Worm (Caenorhabditis elegans): ENCODE results near the gene T24A6.1.

The T24A6.1 gene

ce11 chrV:3579795-3580194 is 21.0 kb downstream of the T24A6.1 start (continued):
- TF ChIP-seq mxl-3 (GFP tag; optimal IDR thresholded peaks at IDR 0.05) = peak; percentile 18
- no peak for TF ChIP-seq php-3 (GFP tag; IDR thresholded peaks at IDR 0.05)
- no peak for TF ChIP-seq lir-3 (tag; optimal IDR thresholded peaks at IDR 0.05)
- no peak for TF ChIP-seq fos-1 (tag; optimal IDR thresholded peaks at IDR 0.05)
- peak; percentile 85 for TF ChIP-seq aha-1 (tag)
- no peak for TF ChIP-seq ctbp-1 (GFP tag; IDR thresholded peaks at IDR 0.05)
- TF ChIP-seq ZK337.2 (GFP tag; IDR thresholded peaks at IDR 0.05) = no peak
- TF ChIP-seq aly-2 (tag; optimal IDR thresholded peaks at IDR 0.05) = no peak
- no peak for TF ChIP-seq daf-12 (tag; optimal IDR thresholded peaks at IDR 0.05)
- no peak for TF ChIP-seq ces-1 (GFP tag; optimal IDR thresholded peaks at IDR 0.05)
- TF ChIP-seq ceh-82 (tag; optimal IDR thresholded peaks at IDR 0.05) = no peak
- TF ChIP-seq attf-4 (tag; optimal IDR thresholded peaks at IDR 0.05) = no peak
- no peak for TF ChIP-seq ZK546.5 (tag; optimal IDR thresholded peaks at IDR 0.05)

- TF ChIP-seq mdt-29 (GFP tag; IDR thresholded peaks at IDR 0.05) (no peak), nhr-28 (tag; optimal IDR thresholded peaks at IDR 0.05) (peak; percentile 51), pha-4 (GFP tag; IDR thresholded peaks at IDR 0.05) (no peak), pha-4 (tag; optimal IDR thresholded peaks at IDR 0.05) (no peak), zfp-3 (GFP tag; conservative IDR thresholded peaks at IDR 0.05) (no peak), pqm-1 (tag; optimal IDR thresholded peaks at IDR 0.05) (peak; percentile 50), ceh-82 (tag; optimal IDR thresholded peaks at IDR 0.05) (no peak), mep-1 (tag; optimal IDR thresholded peaks at IDR 0.05) (no peak), lin-29 (GFP tag; IDR thresholded peaks at IDR 0.05) (no peak), daf-16 (GFP tag; optimal IDR thresholded peaks at IDR 0.05) (no peak), daf-16 (tag; optimal IDR thresholded peaks at IDR 0.05) (peak; percentile 97), Y75B8A.6 (GFP tag; IDR thresholded peaks at IDR 0.05) (no peak), zag-1 (tag; optimal IDR thresholded peaks at IDR 0.05) (no peak), ZK546.5 (tag; optimal IDR thresholded peaks at IDR 0.05) (no peak), egl-43 (GFP tag; IDR thresholded peaks at IDR 0.05) (no peak), hlh-11 (tag; optimal IDR thresholded peaks at IDR 0.05) (peak; percentile 16), nhr-76 (tag; optimal IDR thresholded peaks at IDR 0.05) (no peak), vab-7 (GFP tag; IDR thresholded peaks at IDR 0.05) (no peak), lir-3 (tag; optimal IDR thresholded peaks at IDR 0.05) (no peak), dmd-6 (GFP tag; IDR thresholded peaks at IDR 0.05) (peak; percentile 30; the same call in 1 of the 2 replicates), nhr-77 (tag; optimal IDR thresholded peaks at IDR 0.05) (no peak), php-3 (GFP tag; IDR thresholded peaks at IDR 0.05) (0 out of 2 replicates have a peak, but pooled peaks have one; percentile 45)
These were observed 21.5 kb downstream of the T24A6.1 start for ce11 chrV:3580385-3580784.

- TF ChIP-seq pha-4 (GFP tag; IDR thresholded peaks at IDR 0.05) (no peak), pha-4 (tag; optimal IDR thresholded peaks at IDR 0.05) (no peak), F44E2.7 (GFP tag; IDR thresholded peaks at IDR 0.05) (no peak), arid-1 (GFP tag; conservative IDR thresholded peaks at IDR 0.05) (no peak), nhr-41 (GFP tag; IDR thresholded peaks at IDR 0.05) (no peak), D1046.2 (GFP tag; IDR thresholded peaks at IDR 0.05) (no peak), nhr-102 (tag; optimal IDR thresholded peaks at IDR 0.05) (no peak), mdt-29 (GFP tag; IDR thresholded peaks at IDR 0.05) (no peak), F49E8.2 (tag; optimal IDR thresholded peaks at IDR 0.05; ENCODE audit: borderline replicate concordance) (no peak), Y75B8A.6 (GFP tag; IDR thresholded peaks at IDR 0.05) (no peak), unc-62 (GFP tag; optimal IDR thresholded peaks at IDR 0.05 in 1 of 2) (no peak), unc-62 (tag; optimal IDR thresholded peaks at IDR 0.05) (no peak), madf-9 (GFP tag; conservative IDR thresholded peaks at IDR 0.05) (no peak), pqm-1 (tag; optimal IDR thresholded peaks at IDR 0.05) (no peak), hlh-30 (tag; optimal IDR thresholded peaks at IDR 0.05; ENCODE audit: insufficient read depth) (peak; percentile 36), lin-29 (GFP tag; IDR thresholded peaks at IDR 0.05) (no peak), lin-38 (GFP tag; IDR thresholded peaks at IDR 0.05) (no peak), ces-1 (GFP tag; optimal IDR thresholded peaks at IDR 0.05) (no peak), Y5F2A.4 (GFP tag; optimal IDR thresholded peaks at IDR 0.05) (no peak), ctbp-1 (GFP tag; IDR thresholded peaks at IDR 0.05) (no peak), aha-1 (tag) (peak; percentile 92), rbr-2 (tag; optimal IDR thresholded peaks at IDR 0.05) (no peak), daf-16 (GFP tag; optimal IDR thresholded peaks at IDR 0.05) (peak in 1 of 2 experiments; percentile 20), daf-16 (tag; optimal IDR thresholded peaks at IDR 0.05) (peak; percentile 88), dve-1 (tag; optimal IDR thresholded peaks at IDR 0.05; ENCODE audit: insufficient read depth) (peak; percentile 35), ceh-62 (tag; optimal IDR thresholded peaks at IDR 0.05) (no peak), ceh-44 (GFP tag; IDR thresholded peaks at IDR 0.05) (no peak), mxl-2 (GFP tag; conservative IDR thresholded peaks at IDR 0.05) (no peak), unc-39 (tag; optimal IDR thresholded peaks at IDR 0.05) (no peak)
These were observed 22.2 kb downstream of the T24A6.1 start for ce11 chrV:3581034-3581433.
